Fruit fly (Drosophila melanogaster): Measurements from ENCODE around the gene Rab21.

The Rab21 gene

DNA sequence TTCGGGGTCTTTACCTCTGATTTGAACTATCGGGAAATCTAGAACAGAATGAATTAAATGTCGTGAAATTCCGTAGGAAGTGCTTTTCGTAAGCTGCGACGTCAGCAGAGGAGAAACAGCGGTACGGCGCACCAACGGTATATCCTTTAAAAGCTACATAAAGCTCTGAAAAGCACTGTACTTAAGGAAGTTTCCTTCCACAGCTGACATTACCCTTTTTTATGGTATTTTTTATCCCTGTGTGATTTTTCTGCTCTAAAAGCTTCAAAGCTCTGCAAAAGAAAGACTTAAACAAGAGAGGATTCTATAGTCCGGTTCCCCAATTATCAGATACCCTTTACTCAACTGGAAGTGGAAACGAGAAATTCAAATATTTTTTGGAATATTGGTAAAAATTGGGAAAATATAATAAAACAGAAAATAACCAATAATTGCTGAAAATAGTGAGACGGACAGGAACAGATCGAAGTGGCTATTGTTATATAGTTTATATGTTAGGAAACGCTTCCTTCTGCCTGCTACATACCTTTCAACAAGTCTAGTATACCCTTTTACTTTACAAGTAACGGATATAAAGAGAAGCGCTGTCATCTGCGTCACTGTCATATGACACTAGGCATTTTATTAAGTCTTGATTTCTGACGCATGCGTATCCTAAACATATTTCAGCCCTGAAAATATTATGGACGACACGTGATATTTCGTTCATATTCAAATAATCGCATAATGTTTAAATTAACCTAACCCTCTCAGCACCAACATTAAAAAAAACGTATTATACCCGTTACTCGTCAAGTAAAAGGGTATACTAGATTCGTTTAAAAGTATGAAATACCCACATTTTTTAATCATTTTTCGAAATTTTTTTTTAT, 8.4 kb downstream of the Rab21 start, which contains the start of the genes stnA and stnB:
TSS of gene stnA (minus strand) at position 51 of the 872 bp plus-strand sequence.
TSS of gene stnB (minus strand) at position 51 of the 872 bp plus-strand sequence.
- TF ChIP-seq CG12768 (GFP tag; optimal IDR thresholded peaks at IDR 0.05) (no peak), CG5204 (GFP tag; optimal IDR thresholded peaks at IDR 0.05) (peak; percentile 28), Mnt (GFP tag; optimal IDR thresholded peaks at IDR 0.05) (no peak), Crg-1 (GFP tag; optimal IDR thresholded peaks at IDR 0.05) (no peak), ovo (GFP tag; optimal IDR thresholded peaks at IDR 0.05) (no peak), CG7101 (tag; optimal IDR thresholded peaks at IDR 0.05) (peak; percentile 35), Hr96 (GFP tag; optimal IDR thresholded peaks at IDR 0.05) (no peak), CG7045 (GFP tag; optimal IDR thresholded peaks at IDR 0.05) (no peak), toe (GFP tag; optimal IDR thresholded peaks at IDR 0.05) (peak; percentile 1), CG14711 (tag; optimal IDR thresholded peaks at IDR 0.05) (no peak)

DNA sequence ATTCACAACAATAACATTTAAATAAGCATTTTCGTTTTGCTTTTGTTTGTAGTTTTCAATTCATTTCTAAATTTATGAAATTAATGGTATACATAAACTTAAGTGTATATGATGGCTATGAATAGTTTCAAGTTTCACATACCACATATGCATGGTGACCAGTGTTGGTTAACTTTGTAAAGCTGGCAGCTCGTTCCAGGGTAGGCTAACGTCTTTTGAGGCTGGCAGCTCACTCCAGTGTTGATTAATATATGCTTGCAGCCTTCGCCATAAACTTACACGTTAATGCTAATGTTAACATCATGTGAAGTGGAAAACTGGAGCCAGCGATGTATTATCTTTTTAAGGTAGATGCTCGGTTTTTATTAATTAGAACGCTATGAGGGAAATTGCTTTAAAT, 31.7 kb downstream of the Rab21 start:
- TF ChIP-seq Hr96 (GFP tag; optimal IDR thresholded peaks at IDR 0.05) (no peak), Mnt (GFP tag; optimal IDR thresholded peaks at IDR 0.05) (no peak), Crg-1 (GFP tag; optimal IDR thresholded peaks at IDR 0.05) (no peak), cic (GFP tag; optimal IDR thresholded peaks at IDR 0.05) (no peak), CG7045 (GFP tag; optimal IDR thresholded peaks at IDR 0.05) (no peak), CG14711 (tag; optimal IDR thresholded peaks at IDR 0.05) (no peak), bab1 (GFP tag; optimal IDR thresholded peaks at IDR 0.05) (no peak), tj (GFP tag; optimal IDR thresholded peaks at IDR 0.05) (no peak), CG7101 (tag; optimal IDR thresholded peaks at IDR 0.05) (no peak), CG5204 (GFP tag; optimal IDR thresholded peaks at IDR 0.05) (no peak), CG33017 (tag; optimal IDR thresholded peaks at IDR 0.05) (no peak), CG1620 (GFP tag; optimal IDR thresholded peaks at IDR 0.05) (no peak), Clk (GFP tag; optimal IDR thresholded peaks at IDR 0.05) (no peak), CG11617 (GFP tag; optimal IDR thresholded peaks at IDR 0.05) (no peak), CG12768 (GFP tag; optimal IDR thresholded peaks at IDR 0.05) (no peak), cnc (optimal IDR thresholded peaks at IDR 0.05) (no peak), kay (GFP tag; ENCODE audit: borderline replicate concordance) (no peak)

DNA sequence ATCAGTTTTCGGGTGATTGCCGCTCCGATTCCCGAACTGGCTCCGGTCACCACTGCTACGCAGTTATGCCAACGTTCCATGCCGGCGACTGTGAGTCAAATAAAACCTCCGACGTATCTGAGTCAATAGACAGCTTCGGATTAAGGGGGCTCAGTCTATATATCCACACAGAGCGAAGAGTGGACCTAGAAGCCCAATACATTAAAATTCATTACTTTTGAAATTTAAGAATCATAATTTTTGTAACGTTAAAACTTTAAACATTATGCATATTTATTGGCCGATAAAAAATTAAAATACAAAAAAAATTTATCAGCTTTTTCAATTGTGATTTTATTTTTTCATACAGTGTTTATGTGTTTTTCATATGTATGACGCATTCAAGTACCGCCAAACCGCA, 50.9 kb downstream of the Rab21 start, which contains the start of gene CG40485:
TSS of gene CG40485 (minus strand) at position 101 of the 400 bp plus-strand sequence.
- TF ChIP-seq CG11617 (GFP tag; optimal IDR thresholded peaks at IDR 0.05) (no peak), CG7045 (GFP tag; optimal IDR thresholded peaks at IDR 0.05) (no peak), Crg-1 (GFP tag; optimal IDR thresholded peaks at IDR 0.05) (no peak), CG1620 (GFP tag; optimal IDR thresholded peaks at IDR 0.05) (no peak), CG33017 (tag; optimal IDR thresholded peaks at IDR 0.05) (no peak), Mnt (GFP tag; optimal IDR thresholded peaks at IDR 0.05) (no peak), bab1 (GFP tag; optimal IDR thresholded peaks at IDR 0.05) (no peak), toe (GFP tag; optimal IDR thresholded peaks at IDR 0.05) (no peak), pad (GFP tag; optimal IDR thresholded peaks at IDR 0.05) (no peak), Clk (GFP tag; optimal IDR thresholded peaks at IDR 0.05) (no peak), CG12768 (GFP tag; optimal IDR thresholded peaks at IDR 0.05) (no peak), cnc (optimal IDR thresholded peaks at IDR 0.05) (no peak), kay (GFP tag; ENCODE audit: borderline replicate concordance) (no peak), cic (GFP tag; optimal IDR thresholded peaks at IDR 0.05) (no peak), CG5204 (GFP tag; optimal IDR thresholded peaks at IDR 0.05) (no peak), CG7101 (tag; optimal IDR thresholded peaks at IDR 0.05) (no peak)
